Worm (Caenorhabditis elegans) whole organism, late embryonic: ENCODE results near the gene H02F09.2.

ENCODE experiments used
- ceh-34 ChIP-seq: sonication (generic microtip); optimal IDR thresholded peaks from 2 replicates; lab custom pipeline; 2016; ENCODE audit warnings: mild to moderate bottlenecking, missing genetic modification characterization, missing compliant biosample characterization
- ceh-45 ChIP-seq: fragments of 200-800 bp; sonication (Bioruptor generic); IDR thresholded peaks from 2 replicates; pipeline ENCODE4 v1.3.6; 2022; ENCODE audit warnings: missing genetic modification reagents, missing genetic modification characterization, missing compliant biosample characterization
- fkh-6 ChIP-seq: sonication (generic microtip); optimal IDR thresholded peaks from 2 replicates; lab custom pipeline; 2016; ENCODE audit warnings: missing genetic modification characterization, missing compliant biosample characterization
- sox-4 ChIP-seq: sonication (generic microtip); optimal IDR thresholded peaks from 2 replicates; lab custom pipeline; 2017; ENCODE audit warnings: mild to moderate bottlenecking, missing genetic modification characterization, inconsistent platforms, missing compliant biosample characterization
- unc-3 ChIP-seq, 2 experiments: fragments of 200-800 bp in 1 of 2; sonication (Bioruptor generic) in 1 of 2; sonication (generic microtip) in 1 of 2; conservative IDR thresholded peaks in 1 of 2; optimal IDR thresholded peaks in 1 of 2; 2 replicates each; pipeline versions ENCODE4 v1.3.6 to Lab custom; 2016 to 2022; ENCODE audit warnings: missing compliant biosample characterization in 2 of 2, missing genetic modification characterization in 2 of 2, missing genetic modification reagents in 1 of 2

DNA sequence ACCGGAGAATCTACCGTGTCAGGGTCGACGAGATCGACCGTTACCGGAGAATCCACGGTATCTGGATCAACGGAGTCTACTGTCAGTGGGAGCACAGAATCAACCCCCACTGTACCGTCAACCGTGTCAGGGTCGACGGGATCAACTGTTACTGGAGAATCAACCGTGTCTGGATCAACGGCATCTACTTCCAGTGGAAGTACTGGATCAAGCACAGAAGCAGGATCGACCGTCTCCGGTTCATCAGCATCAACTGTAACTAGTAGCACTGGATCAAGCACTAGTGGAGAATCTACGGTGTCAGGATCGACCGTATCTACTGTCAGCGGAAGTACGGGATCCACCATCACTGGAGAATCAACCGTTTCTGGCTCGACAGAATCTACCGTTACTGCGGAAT, at the start of gene H02F09.2:
- TF ChIP-seq ceh-34 (tag; lab: Kevin White, UChicago) (no peak), ceh-45 (GFP tag; lab: Robert Waterston, UW) (no peak), sox-4 (tag; lab: Kevin White, UChicago) (no peak), unc-3 (GFP tag; conservative IDR thresholded peaks at IDR 0.05; lab: Robert Waterston, UW) (no peak), unc-3 (tag; optimal IDR thresholded peaks at IDR 0.05; lab: Kevin White, UChicago) (no peak), fkh-6 (tag; lab: Kevin White, UChicago) (no peak)
